Worm (Caenorhabditis elegans) whole organism, late embryonic: ENCODE data around the gene F38B2.4.

ENCODE experiments used
- pat-9 ChIP-seq: fragments of 200-800 bp; sonication (Bioruptor generic); optimal IDR thresholded peaks from 2 replicates; lab custom pipeline; 2018; ENCODE audit warnings: mild to moderate bottlenecking, missing genetic modification characterization, moderate library complexity, missing compliant biosample characterization
- pqm-1 ChIP-seq: sonication (generic microtip); optimal IDR thresholded peaks from 2 replicates; lab custom pipeline; 2016; ENCODE audit warnings: missing genetic modification characterization, missing compliant biosample characterization

DNA sequence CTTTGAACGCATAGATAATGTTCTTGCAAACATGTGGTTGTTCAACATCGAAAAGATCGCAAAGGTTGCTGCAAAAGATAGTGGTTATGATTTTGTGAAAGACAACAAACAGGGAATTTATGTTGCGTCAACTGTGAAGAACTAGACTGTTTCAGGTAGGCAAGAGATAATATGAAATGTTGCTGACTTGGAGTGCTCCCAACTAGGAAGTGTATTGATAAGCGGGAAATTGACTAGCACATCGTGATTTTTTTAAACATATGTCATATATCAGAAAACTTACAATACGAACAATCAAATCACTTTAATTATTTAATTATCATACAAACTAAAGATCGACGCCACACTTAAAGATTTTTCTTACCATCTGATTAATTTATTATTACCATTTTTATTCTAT lies 35.7 kb upstream of the F38B2.4 start:
- TF ChIP-seq pat-9 (tag; lab: Kevin White, UChicago), result no peak
- no peak for TF ChIP-seq pqm-1 (tag; lab: Kevin White, UChicago)
